Worm (Caenorhabditis elegans) whole organism, early embryonic: ENCODE measurements around the gene nos-3.
"Not testable (repeated sequence)": the region's sequence is repeated elsewhere in the genome, so short reads cannot be mapped to it uniquely, and the experiment has no call there.

Experiments used
- B0310.2 ChIP-seq: sonication (generic microtip); optimal IDR thresholded peaks from 2 replicates; lab custom pipeline; 2016; ENCODE audit warnings: mild to moderate bottlenecking, missing genetic modification characterization, missing compliant biosample characterization
- F13C5.2 ChIP-seq: sonication (generic microtip); optimal IDR thresholded peaks from 2 replicates; lab custom pipeline; 2017; ENCODE audit warnings: mild to moderate bottlenecking, missing genetic modification characterization, inconsistent platforms, missing compliant biosample characterization
- aly-1 ChIP-seq: sonication (generic microtip); optimal IDR thresholded peaks from 2 replicates; lab custom pipeline; 2016; ENCODE audit warnings: missing genetic modification characterization, missing compliant biosample characterization
- ama-1 ChIP-seq: fragments of 150-350 bp; optimal IDR thresholded peaks from 2 replicates; lab custom pipeline; 2014
- ceh-13 ChIP-seq: fragments of 200-800 bp; sonication (Bioruptor generic); optimal IDR thresholded peaks from 2 replicates; lab custom pipeline; 2018; ENCODE audit warnings: mild to moderate bottlenecking, missing genetic modification characterization, missing compliant biosample characterization
- ceh-36 ChIP-seq: sonication (generic microtip); optimal IDR thresholded peaks from 2 replicates; lab custom pipeline; 2016; ENCODE audit warnings: missing genetic modification characterization, inconsistent platforms, missing compliant biosample characterization
- ets-7 ChIP-seq: sonication (generic microtip); optimal IDR thresholded peaks from 2 replicates; lab custom pipeline; 2016; ENCODE audit warnings: missing genotype, missing genetic modification characterization, missing compliant biosample characterization
- flt-1 ChIP-seq: fragments of 200-800 bp; sonication (Bioruptor generic); IDR thresholded peaks from 2 replicates; pipeline ENCODE4 v1.3.6; 2022; ENCODE audit warnings: missing genetic modification characterization, missing compliant biosample characterization
- hmbx-1 ChIP-seq: sonication (generic microtip); optimal IDR thresholded peaks from 2 replicates; lab custom pipeline; 2016; ENCODE audit warnings: mild to moderate bottlenecking, missing genetic modification characterization, missing compliant biosample characterization
- hmg-4 ChIP-seq: fragments of 200-800 bp; sonication (Bioruptor generic); optimal IDR thresholded peaks from 2 replicates; lab custom pipeline; 2018; ENCODE audit warnings: mild to moderate bottlenecking, missing genetic modification characterization, missing compliant biosample characterization
- hnd-1 ChIP-seq: sonication (generic microtip); optimal IDR thresholded peaks from 2 replicates; lab custom pipeline; 2016; ENCODE audit warnings: missing genetic modification characterization, missing compliant biosample characterization
- pes-1 ChIP-seq: fragments of 200-800 bp; sonication (Bioruptor generic); IDR thresholded peaks from 2 replicates; pipeline ENCODE4 v1.3.6; 2022; ENCODE audit warnings: missing genetic modification reagents, missing genetic modification characterization, missing compliant biosample characterization
- scrt-1 ChIP-seq: fragments of 200-800 bp; sonication (Bioruptor generic); IDR thresholded peaks from 2 replicates; pipeline ENCODE4 v1.3.6; 2022; ENCODE audit warnings: missing genetic modification characterization, missing compliant biosample characterization
- sea-1 ChIP-seq: fragments of 200-800 bp; sonication (Bioruptor generic); conservative IDR thresholded peaks from 2 replicates; pipeline ENCODE4 v1.3.6; 2022; ENCODE audit warnings: missing genetic modification characterization, missing compliant biosample characterization
- tbx-11 ChIP-seq: fragments of 200-800 bp; sonication (Bioruptor generic); IDR thresholded peaks from 2 replicates; pipeline ENCODE4 v1.3.6; 2022; ENCODE audit warnings: missing genetic modification characterization, missing compliant biosample characterization
- tbx-37 ChIP-seq: fragments of 200-800 bp; sonication (Bioruptor generic); conservative IDR thresholded peaks from 2 replicates; pipeline ENCODE4 v1.3.6; 2022; ENCODE audit warnings: missing genetic modification reagents, missing genetic modification characterization, missing compliant biosample characterization
- tra-4 ChIP-seq: sonication (generic microtip); optimal IDR thresholded peaks from 2 replicates; lab custom pipeline; 2017; ENCODE audit warnings: missing genetic modification characterization, missing compliant biosample characterization

The nos-3 gene

ce11 chrII:9729866-9730265 is 16.2 kb upstream of the nos-3 start:
- no peak for TF ChIP-seq ceh-36 (tag; lab: Kevin White, UChicago)
- no peak for TF ChIP-seq ama-1 (lab: Kevin White, UChicago)
- no peak for TF ChIP-seq F13C5.2
- no peak for TF ChIP-seq pes-1
- no peak for TF ChIP-seq aly-1 (tag; lab: Kevin White, UChicago)
- no peak for TF ChIP-seq ets-7 (tag; lab: Kevin White, UChicago)

- TF ChIP-seq F13C5.2; ama-1 (lab: Kevin White, UChicago); aly-1 (tag; lab: Kevin White, UChicago): not testable (repeated sequence)
Measured at ce11 chrII:9731810-9732209, 14.3 kb upstream of the nos-3 start, which contains the start of gene mab-3. mab-3 (plus strand) TSS chrII:9732137.

DNA sequence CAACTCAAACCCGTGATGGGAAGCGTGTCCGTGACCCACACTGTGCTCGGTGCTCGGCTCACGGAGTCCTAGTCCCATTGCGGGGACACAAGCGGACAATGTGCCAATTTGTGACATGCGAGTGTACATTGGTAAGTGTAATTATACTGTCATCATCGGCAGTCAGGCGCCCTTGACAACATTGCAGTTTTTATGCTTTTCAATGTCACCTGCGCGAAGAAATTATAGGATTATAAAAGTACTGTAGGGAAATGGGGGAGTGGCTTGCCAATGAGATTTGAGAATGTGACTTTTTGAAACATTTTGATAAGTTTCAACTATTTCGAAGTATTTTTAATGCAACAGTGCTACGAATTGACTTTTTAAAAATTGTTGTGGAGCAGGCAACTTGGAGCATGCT is 10.3 kb upstream of the nos-3 start:
- TF ChIP-seq tbx-37 (GFP tag; lab: Robert Waterston, UW) (no peak), flt-1 (GFP tag; lab: Robert Waterston, UW) (no peak), tra-4 (tag; lab: Kevin White, UChicago) (no peak), sea-1 (GFP tag; lab: Robert Waterston, UW) (no peak), tbx-11 (GFP tag; lab: Robert Waterston, UW) (no peak), ceh-13 (GFP tag; lab: Kevin White, UChicago) (no peak)

DNA sequence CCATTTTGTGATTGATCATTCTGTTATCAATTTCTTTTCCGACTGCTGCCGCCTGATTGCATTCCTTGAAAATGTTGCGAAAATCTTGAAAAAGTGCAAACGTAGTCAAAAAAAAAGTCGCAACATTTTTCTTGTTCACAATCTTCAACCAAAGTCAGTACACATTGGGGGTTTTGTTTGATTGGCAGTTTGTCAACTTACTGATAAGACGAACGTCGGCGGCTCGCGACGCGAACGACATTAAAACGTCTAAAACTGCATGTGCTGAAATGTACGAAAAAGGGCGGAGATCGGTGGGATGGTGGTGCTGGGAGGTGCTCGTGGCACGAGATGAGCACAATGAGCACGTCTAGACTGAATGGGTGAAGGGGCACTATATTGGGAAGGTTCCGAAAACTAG is 7.3 kb upstream of the nos-3 start:
- no peak for TF ChIP-seq flt-1 (GFP tag; lab: Robert Waterston, UW)
- no peak for TF ChIP-seq hmbx-1 (tag; lab: Kevin White, UChicago)
- no peak for TF ChIP-seq tbx-37 (GFP tag; lab: Robert Waterston, UW)
- TF ChIP-seq hnd-1 (tag; lab: Kevin White, UChicago) = no peak

DNA sequence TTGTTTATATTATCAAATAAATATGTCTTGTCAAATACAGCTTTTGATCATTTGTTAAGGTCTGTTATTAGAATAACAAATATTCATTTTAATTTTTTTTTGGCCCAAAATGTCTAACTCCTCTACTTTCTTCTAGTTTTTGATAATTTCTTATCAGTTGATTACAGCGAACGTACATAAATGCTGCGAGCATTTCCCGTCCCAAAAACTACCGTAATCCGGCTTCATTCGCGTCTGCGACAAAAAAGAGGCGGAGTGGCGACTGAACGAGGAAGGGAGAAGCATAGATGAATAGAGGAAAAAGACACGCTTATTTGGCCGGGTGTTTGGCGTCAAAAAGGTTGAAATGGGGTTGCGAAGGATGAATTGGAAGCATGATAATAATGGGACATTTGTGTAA is 5.6 kb upstream of the nos-3 start:
- TF ChIP-seq pes-1 = no peak
- TF ChIP-seq ama-1 (lab: Kevin White, UChicago) = no peak
- TF ChIP-seq hmbx-1 (tag; lab: Kevin White, UChicago) = no peak
- TF ChIP-seq hnd-1 (tag; lab: Kevin White, UChicago) = no peak
- TF ChIP-seq ets-7 (tag; lab: Kevin White, UChicago) = no peak
- no peak for TF ChIP-seq ceh-36 (tag; lab: Kevin White, UChicago)
- TF ChIP-seq tbx-37 (GFP tag; lab: Robert Waterston, UW) = no peak
- no peak for TF ChIP-seq aly-1 (tag; lab: Kevin White, UChicago)
- TF ChIP-seq sea-1 (GFP tag; lab: Robert Waterston, UW) = no peak
- TF ChIP-seq F13C5.2 = no peak
- TF ChIP-seq scrt-1 (GFP tag; lab: Robert Waterston, UW) = no peak
- no peak for TF ChIP-seq tbx-11 (GFP tag; lab: Robert Waterston, UW)
- no peak for TF ChIP-seq hmg-4 (GFP tag; lab: Kevin White, UChicago)

- TF ChIP-seq ama-1 (lab: Kevin White, UChicago) = no peak
- no peak for TF ChIP-seq ceh-36 (tag; lab: Kevin White, UChicago)
- TF ChIP-seq ceh-13 (GFP tag; lab: Kevin White, UChicago) = no peak
- no peak for TF ChIP-seq F13C5.2
- TF ChIP-seq tbx-37 (GFP tag; lab: Robert Waterston, UW) = no peak
- no peak for TF ChIP-seq B0310.2 (tag; lab: Kevin White, UChicago)
- no peak for TF ChIP-seq pes-1
- no peak for TF ChIP-seq tra-4 (tag; lab: Kevin White, UChicago)
- no peak for TF ChIP-seq sea-1 (GFP tag; lab: Robert Waterston, UW)
- no peak for TF ChIP-seq hnd-1 (tag; lab: Kevin White, UChicago)
- TF ChIP-seq aly-1 (tag; lab: Kevin White, UChicago) = no peak
- no peak for TF ChIP-seq flt-1 (GFP tag; lab: Robert Waterston, UW)
- no peak for TF ChIP-seq hmbx-1 (tag; lab: Kevin White, UChicago)
- no peak for TF ChIP-seq scrt-1 (GFP tag; lab: Robert Waterston, UW)
- no peak for TF ChIP-seq tbx-11 (GFP tag; lab: Robert Waterston, UW)
- no peak for TF ChIP-seq ets-7 (tag; lab: Kevin White, UChicago)
- TF ChIP-seq hmg-4 (GFP tag; lab: Kevin White, UChicago) = no peak
Measured at ce11 chrII:9741400-9741799, 4.7 kb upstream of the nos-3 start.

DNA sequence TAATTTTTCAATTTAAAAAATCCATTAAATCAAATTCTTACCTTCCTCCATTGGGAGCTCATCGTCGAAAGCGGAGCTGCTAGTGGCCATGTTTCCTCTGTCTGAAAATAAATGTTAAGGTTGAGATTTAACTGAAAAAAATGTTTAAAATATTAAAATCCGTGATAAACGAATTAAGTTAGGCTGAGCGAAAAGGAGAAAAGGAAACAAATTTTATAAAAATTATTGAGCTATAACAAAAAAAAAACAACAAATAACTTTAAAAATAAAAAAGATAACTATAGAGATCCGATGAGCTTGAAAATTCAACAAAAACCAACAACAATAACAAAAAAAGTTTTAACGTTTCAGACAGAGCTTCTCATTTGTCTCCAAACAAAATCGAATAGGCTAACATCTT is 3.3 kb upstream of the nos-3 start, which contains the start of gene pno-1:
pno-1 (minus strand) TSS at position 101 of the 400 bp plus-strand sequence.
- no peak for TF ChIP-seq hnd-1 (tag; lab: Kevin White, UChicago)
- TF ChIP-seq ceh-36 (tag; lab: Kevin White, UChicago) = no peak
- TF ChIP-seq hmg-4 (GFP tag; lab: Kevin White, UChicago) = no peak
- TF ChIP-seq F13C5.2 = no peak
- TF ChIP-seq ets-7 (tag; lab: Kevin White, UChicago) = no peak
- no peak for TF ChIP-seq B0310.2 (tag; lab: Kevin White, UChicago)
- no peak for TF ChIP-seq ceh-13 (GFP tag; lab: Kevin White, UChicago)
- TF ChIP-seq tra-4 (tag; lab: Kevin White, UChicago) = no peak
- no peak for TF ChIP-seq scrt-1 (GFP tag; lab: Robert Waterston, UW)
- no peak for TF ChIP-seq hmbx-1 (tag; lab: Kevin White, UChicago)
- no peak for TF ChIP-seq flt-1 (GFP tag; lab: Robert Waterston, UW)
- no peak for TF ChIP-seq pes-1
- TF ChIP-seq aly-1 (tag; lab: Kevin White, UChicago) = no peak
- TF ChIP-seq ama-1 (lab: Kevin White, UChicago) = no peak
- no peak for TF ChIP-seq tbx-11 (GFP tag; lab: Robert Waterston, UW)
- TF ChIP-seq sea-1 (GFP tag; lab: Robert Waterston, UW) = no peak
- TF ChIP-seq tbx-37 (GFP tag; lab: Robert Waterston, UW) = no peak

ce11 chrII:9752278-9752677 is 6.2 kb downstream of the nos-3 start:
- no peak for TF ChIP-seq pes-1
- TF ChIP-seq scrt-1 (GFP tag; lab: Robert Waterston, UW) = no peak
- TF ChIP-seq flt-1 (GFP tag; lab: Robert Waterston, UW) = no peak
- TF ChIP-seq ama-1 (lab: Kevin White, UChicago) = no peak
- no peak for TF ChIP-seq ceh-36 (tag; lab: Kevin White, UChicago)
- no peak for TF ChIP-seq tra-4 (tag; lab: Kevin White, UChicago)
- TF ChIP-seq aly-1 (tag; lab: Kevin White, UChicago) = no peak
- no peak for TF ChIP-seq B0310.2 (tag; lab: Kevin White, UChicago)
- no peak for TF ChIP-seq sea-1 (GFP tag; lab: Robert Waterston, UW)
- no peak for TF ChIP-seq hmg-4 (GFP tag; lab: Kevin White, UChicago)
- TF ChIP-seq hnd-1 (tag; lab: Kevin White, UChicago) = no peak
- TF ChIP-seq ceh-13 (GFP tag; lab: Kevin White, UChicago) = no peak
- no peak for TF ChIP-seq hmbx-1 (tag; lab: Kevin White, UChicago)
- TF ChIP-seq tbx-37 (GFP tag; lab: Robert Waterston, UW) = no peak
- no peak for TF ChIP-seq tbx-11 (GFP tag; lab: Robert Waterston, UW)
- no peak for TF ChIP-seq F13C5.2
- TF ChIP-seq ets-7 (tag; lab: Kevin White, UChicago) = no peak
